Worm (Caenorhabditis elegans): ENCODE results near the gene hacd-1.

Gene hacd-1

DNA sequence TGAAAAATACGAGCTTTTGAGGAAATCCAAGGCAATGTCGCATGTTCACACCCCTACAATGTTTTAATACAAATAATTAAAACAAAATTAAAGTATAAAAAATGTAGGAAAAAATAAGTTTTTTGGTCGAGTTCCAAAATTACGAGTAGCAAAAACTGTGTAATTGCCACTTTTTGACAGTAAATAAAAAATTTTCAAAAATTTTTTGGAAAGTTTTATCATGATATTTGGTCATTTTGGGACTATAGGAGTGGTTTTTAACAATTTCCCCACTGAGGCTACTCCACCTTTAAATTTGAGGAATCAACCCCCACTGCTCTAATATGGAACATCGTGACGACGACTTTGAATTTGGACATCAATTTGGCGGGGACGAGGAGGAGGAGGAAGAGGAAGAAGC is 7.3 kb downstream of the hacd-1 start, which contains the start of gene gid-8:
Gene gid-8 (plus strand): TSS at position 301 of the 400 bp plus-strand sequence.
- TF ChIP-seq mep-1 (tag; optimal IDR thresholded peaks at IDR 0.05) (no peak), Y116A8C.19 (tag; optimal IDR thresholded peaks at IDR 0.05; ENCODE audit: borderline replicate concordance) (no peak), F16B12.6 (tag; optimal IDR thresholded peaks at IDR 0.05) (no peak), egl-13 (tag; optimal IDR thresholded peaks at IDR 0.05) (no peak), ets-5 (GFP tag; IDR thresholded peaks at IDR 0.05) (no peak), isw-1 (GFP tag; IDR thresholded peaks at IDR 0.05) (no peak), skn-1 (tag; optimal IDR thresholded peaks at IDR 0.05) (no peak)

DNA sequence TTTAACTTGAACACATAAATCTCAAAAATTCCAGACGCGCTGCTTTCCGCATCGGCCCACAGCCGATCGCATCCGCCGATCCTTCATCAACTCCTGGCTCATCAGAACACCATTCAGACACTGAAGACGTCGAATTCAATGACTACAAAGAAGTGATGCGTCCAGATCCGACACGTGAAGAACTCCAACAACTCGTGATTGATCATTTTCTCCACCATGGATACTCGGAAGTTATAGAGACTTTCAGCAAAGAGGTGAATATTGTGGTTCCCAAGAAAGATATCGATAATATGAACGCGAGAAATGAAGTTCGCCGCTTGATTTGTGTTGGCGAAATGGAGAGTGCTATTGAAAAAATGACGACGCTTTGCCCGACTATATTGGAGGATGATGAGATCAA is 8.7 kb downstream of the hacd-1 start:
- TF ChIP-seq mdl-1 (tag; optimal IDR thresholded peaks at IDR 0.05) (no peak), egl-13 (tag; optimal IDR thresholded peaks at IDR 0.05) (no peak)

DNA sequence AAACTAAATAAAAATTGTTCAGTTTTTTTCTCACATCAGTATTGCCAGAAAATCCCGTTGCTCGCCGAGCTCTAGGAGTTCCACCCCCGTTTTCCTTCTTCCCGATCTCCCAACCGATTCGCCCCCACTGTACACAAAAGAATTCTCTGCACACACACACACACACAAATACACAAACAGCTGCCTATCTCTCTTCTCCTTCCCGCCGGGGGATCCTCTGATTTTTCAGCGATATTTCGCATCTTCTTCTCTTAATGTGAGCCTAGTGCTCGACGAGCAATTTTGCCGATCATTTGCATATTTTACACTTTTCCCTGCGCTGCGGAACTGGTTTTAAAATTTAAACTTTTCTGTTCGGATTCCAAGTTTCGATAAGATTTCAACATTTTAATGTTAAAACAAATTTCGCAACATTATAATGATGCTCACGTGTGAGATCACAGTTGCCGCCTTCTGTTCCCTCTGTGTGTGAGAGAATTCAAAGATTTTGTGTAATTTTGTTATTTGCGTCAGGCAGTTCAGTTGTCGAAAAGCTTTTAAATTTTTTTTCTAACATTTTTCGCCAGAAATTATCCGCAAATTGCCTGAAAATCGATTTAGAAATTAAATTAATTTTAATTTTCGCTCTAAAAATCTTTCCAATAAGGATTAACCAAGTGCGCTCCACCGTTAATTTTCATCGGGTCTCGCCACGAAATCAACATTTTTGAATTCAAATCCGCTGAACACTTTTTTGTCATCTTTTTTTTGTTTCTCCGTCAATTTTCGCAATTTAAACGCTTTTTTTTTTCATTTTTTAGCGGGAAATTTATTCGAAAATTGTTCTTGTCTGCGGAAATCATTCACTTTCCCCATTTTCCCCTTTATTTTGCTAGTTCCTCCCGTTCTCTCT is 11.2 kb downstream of the hacd-1 start:
- TF ChIP-seq jun-1 (tag; optimal IDR thresholded peaks at IDR 0.05) (peak; percentile 46), C16A3.4 (tag; optimal IDR thresholded peaks at IDR 0.05) (peak; percentile 72), blmp-1 (tag; optimal IDR thresholded peaks at IDR 0.05) (peak; percentile 61), dpl-1 (GFP tag; optimal IDR thresholded peaks at IDR 0.05) (peak; percentile 89 to 94 (median 91)), grh-1 (GFP tag; IDR thresholded peaks at IDR 0.05) (no peak), efl-1 (optimal IDR thresholded peaks at IDR 0.05) (peak; percentile 81 to 92), efl-1 (GFP tag; optimal IDR thresholded peaks at IDR 0.05 in 1 of 2) (peak; percentile 90 to 99), F16B12.6 (tag; optimal IDR thresholded peaks at IDR 0.05) (peak; percentile 25), sox-4 (tag; optimal IDR thresholded peaks at IDR 0.05) (no peak), lsy-2 (tag; optimal IDR thresholded peaks at IDR 0.05) (peak; percentile 80 to 90), zag-1 (tag; optimal IDR thresholded peaks at IDR 0.05) (peak; percentile 22), nhr-84 (tag; optimal IDR thresholded peaks at IDR 0.05) (no peak), nhr-28 (tag; optimal IDR thresholded peaks at IDR 0.05) (no peak), mdl-1 (tag; optimal IDR thresholded peaks at IDR 0.05) (peak in 1 of 2 experiments; percentile 36), lin-14 (GFP tag; optimal IDR thresholded peaks at IDR 0.05) (peak; percentile 89), ceh-82 (tag; optimal IDR thresholded peaks at IDR 0.05) (peak in 2 of 3 experiments; percentile 36 to 86), fkh-8 (tag; optimal IDR thresholded peaks at IDR 0.05) (peak; percentile 82), fkh-4 (tag; optimal IDR thresholded peaks at IDR 0.05; ENCODE audit: borderline replicate concordance) (no peak), ama-1 (optimal IDR thresholded peaks at IDR 0.05) (no peak), nhr-71 (tag; optimal IDR thresholded peaks at IDR 0.05) (peak; percentile 80), fkh-10 (GFP tag; optimal IDR thresholded peaks at IDR 0.05) (peak; percentile 31), nhr-12 (tag; optimal IDR thresholded peaks at IDR 0.05) (no peak), hpl-2 (GFP tag; optimal IDR thresholded peaks at IDR 0.05) (peak; percentile 51), lir-3 (tag; optimal IDR thresholded peaks at IDR 0.05; ENCODE audit: poor library complexity) (no peak), lin-13 (GFP tag; optimal IDR thresholded peaks at IDR 0.05) (peak; percentile 84), nhr-20 (tag; optimal IDR thresholded peaks at IDR 0.05) (peak; percentile 76), nhr-76 (tag; optimal IDR thresholded peaks at IDR 0.05) (no peak), pag-3 (tag; optimal IDR thresholded peaks at IDR 0.05; ENCODE audit: borderline replicate concordance, insufficient read depth) (peak; percentile 53), egl-13 (tag; optimal IDR thresholded peaks at IDR 0.05) (peak; percentile 42), nhr-77 (tag; optimal IDR thresholded peaks at IDR 0.05) (peak; percentile 30), pqm-1 (tag; optimal IDR thresholded peaks at IDR 0.05) (no peak), C04F5.9 (tag; optimal IDR thresholded peaks at IDR 0.05) (no peak), tbx-2 (tag; optimal IDR thresholded peaks at IDR 0.05) (peak; percentile 69), snpc-4 (tag; optimal IDR thresholded peaks at IDR 0.05) (no peak), nhr-90 (tag; optimal IDR thresholded peaks at IDR 0.05; ENCODE audit: poor library complexity) (peak; percentile 42), ets-5 (GFP tag; IDR thresholded peaks at IDR 0.05) (no peak), vab-15 (tag; optimal IDR thresholded peaks at IDR 0.05) (no peak), egl-27 (tag; optimal IDR thresholded peaks at IDR 0.05) (no peak), aly-2 (tag; optimal IDR thresholded peaks at IDR 0.05) (peak; percentile 50), rnt-1 (tag; optimal IDR thresholded peaks at IDR 0.05) (peak; percentile 41), unc-30 (tag; optimal IDR thresholded peaks at IDR 0.05) (peak; percentile 50), ces-1 (GFP tag; optimal IDR thresholded peaks at IDR 0.05) (no peak), mef-2 (tag; optimal IDR thresholded peaks at IDR 0.05) (no peak)
